Worm (Caenorhabditis elegans) whole organism, mixed stage, embryonic: Measurements from ENCODE around the gene C27D6.15.

Experiments
- M03D4.4 ChIP-seq: sonication (generic microtip); optimal IDR thresholded peaks from 2 replicates; lab custom pipeline; 2017; ENCODE audit warnings: mild to moderate bottlenecking, missing genetic modification characterization, missing compliant biosample characterization
- bed-3 ChIP-seq: fragments of 200-800 bp; sonication (Bioruptor generic); optimal IDR thresholded peaks from 3 replicates; lab custom pipeline; 2018; ENCODE audit warnings: mild to moderate bottlenecking, missing genetic modification characterization, moderate library complexity, missing compliant biosample characterization
- blmp-1 ChIP-seq: fragments of 150-350 bp; optimal IDR thresholded peaks from 2 replicates; lab custom pipeline; 2014; ENCODE audit warnings: missing biosample characterization, missing genetic modification characterization
- ces-1 ChIP-seq: fragments of 150-350 bp; optimal IDR thresholded peaks from 2 replicates; lab custom pipeline; 2014; ENCODE audit warnings: missing biosample characterization, missing genetic modification reagents, missing genetic modification characterization
- drap-1 ChIP-seq: fragments of 200-800 bp; sonication (Bioruptor generic); optimal IDR thresholded peaks from 3 replicates; lab custom pipeline; 2018; ENCODE audit warnings: mild to moderate bottlenecking, missing genetic modification characterization, missing compliant biosample characterization
- elt-1 ChIP-seq: sonication (generic microtip); optimal IDR thresholded peaks from 2 replicates; lab custom pipeline; 2017; ENCODE audit warnings: missing genetic modification characterization, mild to moderate bottlenecking, missing compliant biosample characterization, antibody characterized with exemption, moderate library complexity, borderline replicate concordance; ENCODE audit not compliant: insufficient read depth
- elt-3 ChIP-seq: fragments of 150-350 bp; optimal IDR thresholded peaks from 2 replicates; lab custom pipeline; 2014; ENCODE audit warnings: missing biosample characterization, missing genetic modification characterization
- flh-1 ChIP-seq: fragments of 200-800 bp; sonication (Bioruptor generic); optimal IDR thresholded peaks from 2 replicates; lab custom pipeline; 2018; ENCODE audit warnings: mild to moderate bottlenecking, missing genetic modification characterization, moderate library complexity, missing compliant biosample characterization
- ham-2 ChIP-seq: fragments of 200-800 bp; sonication (Bioruptor generic); optimal IDR thresholded peaks from 2 replicates; lab custom pipeline; 2018; ENCODE audit warnings: mild to moderate bottlenecking, missing genetic modification characterization, missing compliant biosample characterization
- hlh-1 ChIP-seq: fragments of 150-350 bp; optimal IDR thresholded peaks from 2 replicates; lab custom pipeline; 2014; ENCODE audit warnings: missing biosample characterization, missing genetic modification reagents, missing genetic modification characterization
- lin-13 ChIP-seq: fragments of 150-350 bp; optimal IDR thresholded peaks from 2 replicates; lab custom pipeline; 2014; ENCODE audit warnings: missing biosample characterization, missing genetic modification characterization
- lin-32 ChIP-seq: fragments of 200-800 bp; sonication (Bioruptor generic); optimal IDR thresholded peaks from 2 replicates; lab custom pipeline; 2018; ENCODE audit warnings: mild to moderate bottlenecking, missing genetic modification characterization, missing compliant biosample characterization
- lsy-2 ChIP-seq: fragments of 150-350 bp; optimal IDR thresholded peaks from 2 replicates; lab custom pipeline; 2014; ENCODE audit warnings: missing biosample characterization, missing genetic modification characterization
- mab-5 ChIP-seq: fragments of 150-350 bp; optimal IDR thresholded peaks from 2 replicates; lab custom pipeline; 2014; ENCODE audit warnings: missing biosample characterization, missing genetic modification characterization
- mep-1 ChIP-seq: fragments of 150-350 bp; optimal IDR thresholded peaks from 2 replicates; lab custom pipeline; 2017; ENCODE audit warnings: missing biosample characterization, missing genetic modification reagents, missing genetic modification characterization, inconsistent platforms
- mls-2 ChIP-seq: sonication (generic microtip); optimal IDR thresholded peaks from 2 replicates; lab custom pipeline; 2016; ENCODE audit warnings: mild to moderate bottlenecking, missing genetic modification characterization, moderate library complexity, missing compliant biosample characterization
- nhr-12 ChIP-seq: fragments of 150-350 bp; optimal IDR thresholded peaks from 2 replicates; lab custom pipeline; 2014; ENCODE audit warnings: missing biosample characterization, missing genetic modification characterization
- nhr-2 ChIP-seq: fragments of 150-350 bp; optimal IDR thresholded peaks from 2 replicates; lab custom pipeline; 2014; ENCODE audit warnings: missing biosample characterization, missing genetic modification characterization
- nhr-237 ChIP-seq: fragments of 150-350 bp; optimal IDR thresholded peaks from 2 replicates; lab custom pipeline; 2014; ENCODE audit warnings: missing biosample characterization, missing genetic modification characterization
- nhr-76 ChIP-seq: sonication (generic microtip); optimal IDR thresholded peaks from 2 replicates; lab custom pipeline; 2017; ENCODE audit warnings: missing biosample characterization, missing genetic modification characterization
- pha-4 ChIP-seq: fragments of 150-350 bp; optimal IDR thresholded peaks from 2 replicates; lab custom pipeline; 2018; ENCODE audit warnings: missing biosample characterization, missing genetic modification reagents, missing genetic modification characterization
- sem-2 ChIP-seq: fragments of 200-800 bp; sonication (Bioruptor generic); optimal IDR thresholded peaks from 2 replicates; lab custom pipeline; 2018; ENCODE audit warnings: mild to moderate bottlenecking, missing genetic modification characterization, missing compliant biosample characterization
- sptf-1 ChIP-seq: sonication (generic microtip); optimal IDR thresholded peaks from 2 replicates; lab custom pipeline; 2017; ENCODE audit warnings: mild to moderate bottlenecking, missing genetic modification characterization, moderate library complexity, missing compliant biosample characterization
- tbx-8 ChIP-seq: fragments of 200-800 bp; sonication (Bioruptor generic); optimal IDR thresholded peaks from 2 replicates; lab custom pipeline; 2018; ENCODE audit warnings: mild to moderate bottlenecking, missing genetic modification characterization, moderate library complexity, missing compliant biosample characterization
- unc-120 ChIP-seq: sonication (generic microtip); optimal IDR thresholded peaks from 2 replicates; lab custom pipeline; 2017; ENCODE audit warnings: missing genetic modification characterization, missing compliant biosample characterization; ENCODE audit not compliant: poor library complexity, severe bottlenecking
- unc-62 ChIP-seq: fragments of 150-350 bp; optimal IDR thresholded peaks from 2 replicates; lab custom pipeline; 2014; ENCODE audit warnings: missing biosample characterization, missing genetic modification reagents, missing genetic modification characterization
- zip-8 ChIP-seq: fragments of 150-350 bp; optimal IDR thresholded peaks from 2 replicates; lab custom pipeline; 2014; ENCODE audit warnings: missing biosample characterization, missing genetic modification characterization
- ztf-11 ChIP-seq: fragments of 150-350 bp; optimal IDR thresholded peaks from 2 replicates; lab custom pipeline; 2014; ENCODE audit warnings: missing biosample characterization, missing genetic modification characterization

C27D6.15 gene

ce11 chrII:5141945-5142514 is 29.7 kb upstream of the C27D6.15 start, which contains the start of gene nas-29:
nas-29 (minus strand) TSS chrII:5142036.
- no peak for TF ChIP-seq nhr-12
- no peak for TF ChIP-seq hlh-1 (tag; lab: Kevin White, UChicago)
- no peak for TF ChIP-seq sem-2 (GFP tag; lab: Kevin White, UChicago)
- no peak for TF ChIP-seq elt-1 (tag; lab: Kevin White, UChicago)
- TF ChIP-seq drap-1 (GFP tag; lab: Kevin White, UChicago), result no peak
- no peak for TF ChIP-seq unc-120 (tag; lab: Kevin White, UChicago)
- TF ChIP-seq blmp-1 (tag; lab: Kevin White, UChicago), result no peak

ce11 chrII:5142619-5143018 is 29.1 kb upstream of the C27D6.15 start, which contains the start of gene F58A6.1:
F58A6.1 (plus strand) TSS chrII:5142919.
- TF ChIP-seq tbx-8 (GFP tag; lab: Kevin White, UChicago) (no peak), M03D4.4 (tag; lab: Kevin White, UChicago) (no peak), hlh-1 (tag; lab: Kevin White, UChicago) (no peak), mls-2 (tag; lab: Kevin White, UChicago) (no peak)

- TF ChIP-seq ztf-11 (tag; lab: Kevin White, UChicago) (no peak), unc-120 (tag; lab: Kevin White, UChicago) (no peak), elt-3 (tag; lab: Kevin White, UChicago) (no peak), elt-1 (tag; lab: Kevin White, UChicago) (no peak), mep-1 (tag; lab: Kevin White, UChicago) (no peak), mab-5 (tag; lab: Kevin White, UChicago) (no peak), nhr-76 (tag; lab: Kevin White, UChicago) (no peak), drap-1 (GFP tag; lab: Kevin White, UChicago) (no peak), tbx-8 (GFP tag; lab: Kevin White, UChicago) (no peak), lin-13 (tag; lab: Kevin White, UChicago) (no peak), ces-1 (GFP tag; lab: Kevin White, UChicago) (no peak), flh-1 (GFP tag; lab: Kevin White, UChicago) (no peak), nhr-2 (tag; lab: Kevin White, UChicago) (no peak)
These were observed 23.4 kb upstream of the C27D6.15 start, which contains the start of gene F58A6.5 for ce11 chrII:5148349-5148748. F58A6.5 (minus strand) TSS chrII:5148449.

ce11 chrII:5150829-5151228 is 20.9 kb upstream of the C27D6.15 start, which contains the start of gene srb-16:
srb-16 (minus strand) TSS chrII:5150929.
- TF ChIP-seq elt-1 (tag; lab: Kevin White, UChicago), result no peak
- TF ChIP-seq hlh-1 (tag; lab: Kevin White, UChicago), result no peak
- TF ChIP-seq elt-3 (tag; lab: Kevin White, UChicago), result no peak
- no peak for TF ChIP-seq sem-2 (GFP tag; lab: Kevin White, UChicago)
- TF ChIP-seq mab-5 (tag; lab: Kevin White, UChicago), result no peak

ce11 chrII:5154540-5154939 is 17.2 kb upstream of the C27D6.15 start, which contains the start of gene srb-12:
srb-12 (minus strand) TSS chrII:5154640.
- TF ChIP-seq blmp-1 (tag; lab: Kevin White, UChicago), result no peak
- no peak for TF ChIP-seq nhr-12
- TF ChIP-seq mab-5 (tag; lab: Kevin White, UChicago), result no peak
- TF ChIP-seq zip-8 (tag; lab: Kevin White, UChicago), result no peak
- TF ChIP-seq unc-120 (tag; lab: Kevin White, UChicago), result no peak
- no peak for TF ChIP-seq pha-4 (tag; lab: Kevin White, UChicago)
- no peak for TF ChIP-seq bed-3
- TF ChIP-seq unc-62 (GFP tag; lab: Kevin White, UChicago), result no peak
- TF ChIP-seq sptf-1 (tag; lab: Kevin White, UChicago), result no peak
- no peak for TF ChIP-seq nhr-2 (tag; lab: Kevin White, UChicago)
- TF ChIP-seq nhr-237 (tag; lab: Kevin White, UChicago), result no peak
- TF ChIP-seq lin-32 (GFP tag; lab: Kevin White, UChicago), result no peak
- no peak for TF ChIP-seq lsy-2 (tag; lab: Kevin White, UChicago)
- no peak for TF ChIP-seq ham-2 (GFP tag; lab: Kevin White, UChicago)
- TF ChIP-seq, all 35 proteins: peak for 0
